Worm (Caenorhabditis elegans) whole organism, young adult: Measurements from ENCODE around the gene W01A11.1.

ENCODE experiments used
- B0261.1 ChIP-seq: sonication (generic microtip); optimal IDR thresholded peaks from 2 replicates; lab custom pipeline; 2016; ENCODE audit warnings: mild to moderate bottlenecking, missing genetic modification characterization, moderate library complexity, missing compliant biosample characterization
- C17E4.6 ChIP-seq: fragments of 200-800 bp; sonication (Bioruptor generic); IDR thresholded peaks from 2 replicates; pipeline ENCODE4 v1.3.6; 2022; ENCODE audit warnings: missing genetic modification reagents, missing genetic modification characterization, missing compliant biosample characterization
- D2030.7 ChIP-seq: fragments of 200-800 bp; sonication (Bioruptor generic); IDR thresholded peaks from 2 replicates; pipeline ENCODE4 v1.3.6; 2022; ENCODE audit warnings: missing genetic modification reagents, missing genetic modification characterization, missing compliant biosample characterization
- F10E7.11 ChIP-seq: sonication (generic microtip); optimal IDR thresholded peaks from 2 replicates; lab custom pipeline; 2017; ENCODE audit warnings: mild to moderate bottlenecking, missing genetic modification characterization, moderate library complexity, missing compliant biosample characterization
- F33H1.4 ChIP-seq: fragments of 200-800 bp; sonication (Bioruptor generic); IDR thresholded peaks from 2 replicates; pipeline ENCODE4 v1.3.6; 2022; ENCODE audit warnings: missing genetic modification reagents, missing genetic modification characterization, missing compliant biosample characterization
- F39B2.1 ChIP-seq: fragments of 200-800 bp; sonication (Bioruptor generic); IDR thresholded peaks from 2 replicates; pipeline ENCODE4 v1.3.6; 2022; ENCODE audit warnings: missing genetic modification reagents, missing genetic modification characterization, missing compliant biosample characterization
- F49E8.2 ChIP-seq: sonication (generic microtip); optimal IDR thresholded peaks from 3 replicates; lab custom pipeline; 2017; ENCODE audit warnings: missing genetic modification characterization, mild to moderate bottlenecking, missing compliant biosample characterization, antibody characterized with exemption, moderate library complexity; ENCODE audit not compliant: insufficient read depth
- F52B5.7 ChIP-seq: sonication (generic microtip); optimal IDR thresholded peaks from 2 replicates; lab custom pipeline; 2016; ENCODE audit warnings: mild to moderate bottlenecking, missing genetic modification characterization, missing compliant biosample characterization
- T07F8.4 ChIP-seq: sonication (generic microtip); optimal IDR thresholded peaks from 2 replicates; lab custom pipeline; 2016; ENCODE audit warnings: mild to moderate bottlenecking, missing genetic modification characterization, moderate library complexity, missing compliant biosample characterization
- T26A5.8 ChIP-seq: sonication (generic microtip); optimal IDR thresholded peaks from 2 replicates; lab custom pipeline; 2016; ENCODE audit warnings: missing genetic modification characterization, missing compliant biosample characterization
- Y53G8AR.9 ChIP-seq: fragments of 200-800 bp; sonication (Bioruptor generic); conservative IDR thresholded peaks from 2 replicates; pipeline ENCODE4 v1.3.6; 2022; ENCODE audit warnings: missing genetic modification reagents, missing genetic modification characterization, missing compliant biosample characterization
- Y56A3A.18 ChIP-seq: fragments of 200-800 bp; sonication (Bioruptor generic); IDR thresholded peaks from 2 replicates; pipeline ENCODE4 v1.3.6; 2022; ENCODE audit warnings: missing genetic modification reagents, missing genetic modification characterization, missing compliant biosample characterization
- Y79H2A.3 ChIP-seq: fragments of 200-800 bp; sonication (Bioruptor generic); conservative IDR thresholded peaks from 2 replicates; pipeline ENCODE4 v1.3.6; 2022; ENCODE audit warnings: missing genetic modification reagents, missing genetic modification characterization, missing compliant biosample characterization
- ZK185.1 ChIP-seq: sonication (generic microtip); optimal IDR thresholded peaks from 2 replicates; lab custom pipeline; 2016; ENCODE audit warnings: mild to moderate bottlenecking, missing genetic modification characterization, missing compliant biosample characterization; ENCODE audit not compliant: poor library complexity, severe bottlenecking
- akir-1 ChIP-seq: fragments of 200-800 bp; sonication (Bioruptor generic); optimal IDR thresholded peaks from 2 replicates; lab custom pipeline; 2018; ENCODE audit warnings: mild to moderate bottlenecking, missing genetic modification characterization, moderate library complexity, missing compliant biosample characterization
- aptf-3 ChIP-seq: fragments of 200-800 bp; sonication (Bioruptor generic); IDR thresholded peaks from 2 replicates; pipeline ENCODE4 v1.3.6; 2022; ENCODE audit warnings: missing genetic modification characterization, missing compliant biosample characterization
- athp-1 ChIP-seq: sonication (generic microtip); optimal IDR thresholded peaks from 2 replicates; lab custom pipeline; 2017; ENCODE audit warnings: mild to moderate bottlenecking, missing genetic modification characterization, missing compliant biosample characterization
- ccch-3 ChIP-seq: fragments of 200-800 bp; sonication (Bioruptor generic); optimal IDR thresholded peaks from 2 replicates; lab custom pipeline; 2018; ENCODE audit warnings: mild to moderate bottlenecking, missing genetic modification characterization, missing compliant biosample characterization
- ceh-100 ChIP-seq: fragments of 200-800 bp; sonication (Bioruptor generic); IDR thresholded peaks from 2 replicates; pipeline ENCODE4 v1.3.6; 2022; ENCODE audit warnings: missing genetic modification reagents, missing genetic modification characterization, missing compliant biosample characterization
- ceh-91 ChIP-seq: fragments of 200-800 bp; sonication (Bioruptor generic); IDR thresholded peaks from 2 replicates; pipeline ENCODE4 v1.3.6; 2022; ENCODE audit warnings: missing genetic modification reagents, missing genetic modification characterization, missing compliant biosample characterization
- dox-1 ChIP-seq: fragments of 200-800 bp; sonication (Bioruptor generic); IDR thresholded peaks from 2 replicates; pipeline ENCODE4 v1.3.6; 2022; ENCODE audit warnings: missing genetic modification reagents, missing genetic modification characterization, missing compliant biosample characterization
- efl-1 ChIP-seq: fragments of 150-350 bp; optimal IDR thresholded peaks from 2 replicates; lab custom pipeline; 2014; ENCODE audit warnings: missing biosample characterization, missing genetic modification reagents, missing genetic modification characterization
- ets-4 ChIP-seq: fragments of 200-800 bp; sonication (Bioruptor generic); optimal IDR thresholded peaks from 2 replicates; lab custom pipeline; 2018; ENCODE audit warnings: mild to moderate bottlenecking, missing genetic modification characterization, missing compliant biosample characterization
- hlh-26 ChIP-seq: fragments of 200-800 bp; sonication (Bioruptor generic); conservative IDR thresholded peaks from 2 replicates; pipeline ENCODE4 v1.3.6; 2022; ENCODE audit warnings: missing genetic modification reagents, missing genetic modification characterization, missing compliant biosample characterization
- hmg-1.2 ChIP-seq: fragments of 200-800 bp; sonication (Bioruptor generic); IDR thresholded peaks from 2 replicates; pipeline ENCODE4 v1.3.6; 2022; ENCODE audit warnings: missing genetic modification reagents, missing genetic modification characterization, missing compliant biosample characterization
- hsf-1 ChIP-seq: fragments of 200-800 bp; sonication (Bioruptor generic); IDR thresholded peaks from 2 replicates; pipeline ENCODE4 v1.3.6; 2022; ENCODE audit warnings: missing genetic modification reagents, missing genetic modification characterization, missing compliant biosample characterization
- lir-1 ChIP-seq: fragments of 200-800 bp; sonication (Bioruptor generic); conservative IDR thresholded peaks from 2 replicates; pipeline ENCODE4 v1.3.6; 2022; ENCODE audit warnings: missing genetic modification reagents, missing genetic modification characterization, missing compliant biosample characterization
- madf-6 ChIP-seq: fragments of 200-800 bp; sonication (Bioruptor generic); IDR thresholded peaks from 2 replicates; pipeline ENCODE4 v1.3.6; 2022; ENCODE audit warnings: missing genetic modification reagents, missing genetic modification characterization, missing compliant biosample characterization
- mes-4 ChIP-seq: sonication (generic microtip); optimal IDR thresholded peaks from 2 replicates; lab custom pipeline; 2016; ENCODE audit warnings: missing genotype, missing genetic modification characterization, missing compliant biosample characterization
- nfyb-1 ChIP-seq: fragments of 200-800 bp; sonication (Bioruptor generic); IDR thresholded peaks from 2 replicates; pipeline ENCODE4 v1.3.6; 2022; ENCODE audit warnings: missing genetic modification reagents, missing genetic modification characterization, missing compliant biosample characterization
- nhr-80 ChIP-seq: sonication (generic microtip); optimal IDR thresholded peaks from 2 replicates; lab custom pipeline; 2016; ENCODE audit warnings: missing genetic modification characterization, missing compliant biosample characterization
- nhr-90 ChIP-seq: sonication (generic microtip); optimal IDR thresholded peaks from 2 replicates; lab custom pipeline; 2016; ENCODE audit warnings: missing genotype, mild to moderate bottlenecking, missing genetic modification characterization, missing compliant biosample characterization
- pha-4 ChIP-seq: fragments of 150-350 bp; sonication (generic microtip); optimal IDR thresholded peaks from 2 replicates; lab custom pipeline; 2014; ENCODE audit warnings: missing biosample characterization, missing genetic modification reagents, missing genetic modification characterization
- rec-8 ChIP-seq, 2 experiments: sonication (generic microtip); optimal IDR thresholded peaks; 2 replicates each; lab custom pipeline; 2016; ENCODE audit warnings: mild to moderate bottlenecking in 2 of 2, missing genetic modification characterization in 2 of 2, missing genetic modification reagents in 2 of 2, missing genotype in 2 of 2, missing biosample characterization in 1 of 2, missing compliant biosample characterization in 1 of 2, moderate library complexity in 1 of 2
- repo-1 ChIP-seq: sonication (generic microtip); optimal IDR thresholded peaks from 2 replicates; lab custom pipeline; 2017; ENCODE audit warnings: mild to moderate bottlenecking, missing genetic modification characterization, missing compliant biosample characterization
- rpc-1 ChIP-seq, 2 experiments: fragments of 150-350 bp in 1 of 2; sonication (generic microtip) in 1 of 2; optimal IDR thresholded peaks; 2 replicates each; lab custom pipeline; 2014 to 2018; ENCODE audit warnings: missing biosample characterization in 1 of 2, missing genetic modification characterization in 1 of 2, missing genetic modification reagents in 1 of 2, missing genotype in 1 of 2
- snpc-4 ChIP-seq, 5 experiments: fragments of 150-350 bp in 1 of 5; sonication (generic microtip) in 4 of 5; optimal IDR thresholded peaks; 2 replicates each; lab custom pipeline; 2014 to 2018; ENCODE audit warnings: missing genetic modification characterization in 5 of 5, missing biosample characterization in 3 of 5, antibody characterized with exemption in 2 of 5, mild to moderate bottlenecking in 2 of 5, missing compliant biosample characterization in 2 of 5, missing genotype in 2 of 5, moderate library complexity in 2 of 5, missing genetic modification reagents in 1 of 5
- sptf-2 ChIP-seq: fragments of 200-800 bp; sonication (Bioruptor generic); optimal IDR thresholded peaks from 2 replicates; lab custom pipeline; 2018; ENCODE audit warnings: mild to moderate bottlenecking, missing genetic modification characterization, missing compliant biosample characterization
- tbp1 ChIP-seq: fragments of 200-800 bp; sonication (Bioruptor generic); optimal IDR thresholded peaks from 2 replicates; lab custom pipeline; 2018; ENCODE audit warnings: mild to moderate bottlenecking, missing genetic modification characterization, missing compliant biosample characterization
- tlf-1 ChIP-seq: fragments of 200-800 bp; sonication (Bioruptor generic); optimal IDR thresholded peaks from 2 replicates; lab custom pipeline; 2018; ENCODE audit warnings: mild to moderate bottlenecking, missing genetic modification characterization, missing compliant biosample characterization
- xnd-1 ChIP-seq: sonication (generic microtip); optimal IDR thresholded peaks from 2 replicates; lab custom pipeline; 2016; ENCODE audit warnings: missing genotype, missing genetic modification reagents, missing genetic modification characterization, missing compliant biosample characterization
- zfh-2 ChIP-seq: fragments of 200-800 bp; sonication (Bioruptor generic); conservative IDR thresholded peaks from 2 replicates; pipeline ENCODE4 v1.3.6; 2022; ENCODE audit warnings: missing genetic modification reagents, missing genetic modification characterization, missing compliant biosample characterization
- zim-3 ChIP-seq: sonication (generic microtip); optimal IDR thresholded peaks from 2 replicates; lab custom pipeline; 2017; ENCODE audit warnings: mild to moderate bottlenecking, missing genetic modification characterization, moderate library complexity, missing compliant biosample characterization
- ztf-18 ChIP-seq: sonication (generic microtip); optimal IDR thresholded peaks from 2 replicates; lab custom pipeline; 2016; ENCODE audit warnings: missing genotype, mild to moderate bottlenecking, missing genetic modification characterization, missing compliant biosample characterization
- ztf-25 ChIP-seq: fragments of 200-800 bp; sonication (Bioruptor generic); IDR thresholded peaks from 2 replicates; pipeline ENCODE4 v1.3.6; 2022; ENCODE audit warnings: missing genetic modification reagents, missing genetic modification characterization, missing compliant biosample characterization
- ztf-28 ChIP-seq: fragments of 200-800 bp; sonication (Bioruptor generic); IDR thresholded peaks from 2 replicates; pipeline ENCODE4 v1.3.6; 2022; ENCODE audit warnings: missing genetic modification reagents, missing genetic modification characterization, missing compliant biosample characterization

W01A11.1 gene

ce11 chrV:6551707-6552390 is 52.8 kb downstream of the W01A11.1 start, which contains the start of gene twk-10 (continued):
- TF ChIP-seq B0261.1 (tag; lab: Kevin White, UChicago) = peak; percentile 73
- TF ChIP-seq snpc-4 (GFP tag; optimal IDR thresholded peaks at IDR 0.05; lab: Kevin White, UChicago) = peak; percentile 70
- TF ChIP-seq snpc-4 (tag; optimal IDR thresholded peaks at IDR 0.05; lab: Kevin White, UChicago) = peak in 1 of 4 experiments; percentile 35
- TF ChIP-seq nfyb-1 = peak; percentile 73; the same call in 1 of the 2 replicates
- TF ChIP-seq T07F8.4 = peak; percentile 35
- peak; percentile 78 for TF ChIP-seq nhr-90 (tag; lab: Kevin White, UChicago)
- TF ChIP-seq F39B2.1 (GFP tag; lab: Robert Waterston, UW) = no peak
- peak; percentile 77 for TF ChIP-seq Y56A3A.18 (GFP tag; lab: Robert Waterston, UW)
- TF ChIP-seq ZK185.1 (tag; lab: Kevin White, UChicago) = peak; percentile 70
- no peak for TF ChIP-seq F49E8.2 (tag; lab: Kevin White, UChicago)
- no peak for TF ChIP-seq pha-4 (tag; lab: Kevin White, UChicago)
- TF ChIP-seq rec-8 (tag; optimal IDR thresholded peaks at IDR 0.05; lab: Kevin White, UChicago) = peak in 1 of 2 experiments; percentile 73
- no peak for TF ChIP-seq efl-1 (GFP tag; lab: Kevin White, UChicago)
- TF ChIP-seq ccch-3 (GFP tag; lab: Kevin White, UChicago) = no peak
- TF ChIP-seq hlh-26 (GFP tag; lab: Robert Waterston, UW) = no peak
- no peak for TF ChIP-seq zim-3
- no peak for TF ChIP-seq ceh-91 (GFP tag; lab: Robert Waterston, UW)
- no peak for TF ChIP-seq athp-1 (tag; lab: Kevin White, UChicago)
- no peak for TF ChIP-seq akir-1 (GFP tag; lab: Kevin White, UChicago)
- TF ChIP-seq C17E4.6 (GFP tag; lab: Robert Waterston, UW) = no peak
- no peak for TF ChIP-seq repo-1
- 0 out of 2 replicates have a peak, but pooled peaks have one; percentile 8 for TF ChIP-seq F33H1.4 (GFP tag; lab: Robert Waterston, UW)
- TF ChIP-seq zfh-2 (GFP tag; lab: Robert Waterston, UW) = no peak
- TF ChIP-seq F52B5.7 (tag; lab: Kevin White, UChicago) = no peak
- TF ChIP-seq rpc-1 (optimal IDR thresholded peaks at IDR 0.05; lab: Kevin White, UChicago) = peak; percentile 86
- TF ChIP-seq rpc-1 (tag; optimal IDR thresholded peaks at IDR 0.05; lab: Kevin White, UChicago) = peak; percentile 93
- no peak for TF ChIP-seq tlf-1 (GFP tag; lab: Kevin White, UChicago)
- TF ChIP-seq xnd-1 (tag; lab: Kevin White, UChicago) = no peak
- no peak for TF ChIP-seq Y53G8AR.9
- TF ChIP-seq nhr-80 = peak; percentile 24
- TF ChIP-seq T26A5.8 = peak; percentile 8
- no peak for TF ChIP-seq sptf-2
- peak; percentile 58; the same call in 1 of the 2 replicates for TF ChIP-seq madf-6 (GFP tag; lab: Robert Waterston, UW)
- no peak for TF ChIP-seq ceh-100
- TF ChIP-seq hmg-1.2 (GFP tag; lab: Robert Waterston, UW) = peak; percentile 61
- no peak for TF ChIP-seq lir-1
- TF ChIP-seq aptf-3 (GFP tag; lab: Robert Waterston, UW) = no peak
- peak; percentile 18 for TF ChIP-seq mes-4
- TF ChIP-seq D2030.7 (GFP tag; lab: Robert Waterston, UW) = peak; percentile 53
- peak; percentile 72; the same call in 1 of the 2 replicates for TF ChIP-seq dox-1 (GFP tag; lab: Robert Waterston, UW)
- peak; percentile 18 for TF ChIP-seq ets-4 (GFP tag; lab: Kevin White, UChicago)
- TF ChIP-seq F10E7.11 (tag; lab: Kevin White, UChicago) = no peak
- TF ChIP-seq Y79H2A.3 (GFP tag; lab: Robert Waterston, UW) = no peak
- TF ChIP-seq tbp1 (GFP tag; lab: Kevin White, UChicago) = peak; percentile 94
- TF ChIP-seq ztf-18 (tag; lab: Kevin White, UChicago) = peak; percentile 56
- TF ChIP-seq ztf-25 (GFP tag; lab: Robert Waterston, UW) = peak; percentile 84; the same call in 1 of the 2 replicates
- no peak for TF ChIP-seq hsf-1 (GFP tag; lab: Robert Waterston, UW)
- TF ChIP-seq ztf-28 = no peak
